Fruit fly (Drosophila melanogaster) whole organism, embryonic: Measurements from ENCODE around the gene Shc.

ENCODE experiments used
- Abd-B ChIP-seq: fragments of 200-800 bp; sonication (Bioruptor generic); optimal IDR thresholded peaks from 2 replicates; lab custom pipeline; 2018; ENCODE audit warnings: missing biosample characterization, mild to moderate bottlenecking, missing genetic modification characterization, moderate library complexity
- Aef1 ChIP-seq: fragments of 200-800 bp; sonication (Bioruptor generic); IDR thresholded peaks from 3 replicates; pipeline ENCODE4 v1.3.6; 2022; ENCODE audit warnings: missing biosample characterization, missing genetic modification characterization
- Atf-2 ChIP-seq: fragments of 200-800 bp; sonication (Bioruptor generic); optimal IDR thresholded peaks from 2 replicates; lab custom pipeline; 2016; ENCODE audit warnings: missing biosample characterization, missing genetic modification characterization
- CG10366 ChIP-seq: fragments of 200-800 bp; sonication (Bioruptor generic); IDR thresholded peaks from 2 replicates; pipeline ENCODE4 v1.3.6; 2022; ENCODE audit warnings: missing biosample characterization, missing genetic modification characterization
- CG13424 ChIP-seq: fragments of 200-800 bp; sonication (Bioruptor generic); optimal IDR thresholded peaks from 2 replicates; lab custom pipeline; 2019; ENCODE audit warnings: missing biosample characterization, mild to moderate bottlenecking, missing genetic modification characterization, moderate library complexity
- CG1602 ChIP-seq: fragments of 200-800 bp; sonication (Bioruptor generic); optimal IDR thresholded peaks from 3 replicates; lab custom pipeline; 2016; ENCODE audit warnings: missing biosample characterization, missing genetic modification characterization
- CG16863 ChIP-seq: fragments of 200-800 bp; sonication (Bioruptor generic); optimal IDR thresholded peaks from 3 replicates; lab custom pipeline; 2016; ENCODE audit warnings: missing biosample characterization, missing genetic modification characterization
- CG17568 ChIP-seq: fragments of 200-800 bp; sonication (Bioruptor generic); optimal IDR thresholded peaks from 2 replicates; lab custom pipeline; 2018; ENCODE audit warnings: missing biosample characterization, mild to moderate bottlenecking, missing genetic modification characterization, moderate library complexity
- CG2199 ChIP-seq: fragments of 200-800 bp; sonication (Bioruptor generic); IDR thresholded peaks from 3 replicates; pipeline ENCODE4 v1.3.6; 2022; ENCODE audit warnings: missing biosample characterization, missing genetic modification characterization
- CG2678 ChIP-seq: fragments of 200-800 bp; sonication (Bioruptor generic); optimal IDR thresholded peaks from 3 replicates; lab custom pipeline; 2019; ENCODE audit warnings: missing biosample characterization, mild to moderate bottlenecking, missing genetic modification characterization, moderate library complexity
- CG2875 ChIP-seq: fragments of 200-800 bp; sonication (Bioruptor generic); optimal IDR thresholded peaks from 2 replicates; lab custom pipeline; 2017; ENCODE audit warnings: missing biosample characterization, mild to moderate bottlenecking, missing genetic modification characterization, missing genetic modification reagents
- CG34376 ChIP-seq: fragments of 200-800 bp; sonication (Bioruptor generic); optimal IDR thresholded peaks from 2 replicates; lab custom pipeline; 2018; ENCODE audit warnings: missing biosample characterization, mild to moderate bottlenecking, missing genetic modification characterization
- CG3847 ChIP-seq: fragments of 200-800 bp; sonication (Bioruptor generic); IDR thresholded peaks from 2 replicates; pipeline ENCODE4 v1.3.6; 2022; ENCODE audit warnings: missing biosample characterization, missing genetic modification characterization
- CG4328 ChIP-seq: fragments of 200-800 bp; sonication (Bioruptor generic); optimal IDR thresholded peaks from 3 replicates; lab custom pipeline; 2017; ENCODE audit warnings: missing biosample characterization, missing genetic modification reagents, missing genetic modification characterization
- CG4707 ChIP-seq: fragments of 200-800 bp; sonication (Bioruptor generic); optimal IDR thresholded peaks from 2 replicates; lab custom pipeline; 2018; ENCODE audit warnings: missing biosample characterization, mild to moderate bottlenecking, missing genetic modification characterization, moderate library complexity
- CG6254 ChIP-seq: fragments of 200-800 bp; sonication (Bioruptor generic); optimal IDR thresholded peaks from 3 replicates; lab custom pipeline; 2017; ENCODE audit warnings: mild to moderate bottlenecking, missing biosample characterization, missing genetic modification reagents, missing genetic modification characterization
- CG8478 ChIP-seq: fragments of >200 bp; optimal IDR thresholded peaks from 2 replicates; lab custom pipeline; 2018
- CG9876 ChIP-seq: fragments of 200-800 bp; sonication (Bioruptor generic); optimal IDR thresholded peaks from 2 replicates; lab custom pipeline; 2016; ENCODE audit warnings: missing biosample characterization, missing genetic modification characterization
- CrebB ChIP-seq: fragments of 200-800 bp; sonication (Bioruptor generic); optimal IDR thresholded peaks from 3 replicates; lab custom pipeline; 2018; ENCODE audit warnings: missing biosample characterization, mild to moderate bottlenecking, missing genetic modification characterization
- Deaf1 ChIP-seq: fragments of 200-800 bp; optimal IDR thresholded peaks from 3 replicates; lab custom pipeline; 2019; ENCODE audit warnings: missing biosample characterization, mild to moderate bottlenecking, missing genetic modification characterization, moderate library complexity
- Dfd ChIP-seq, 2 experiments: fragments of >200 bp; optimal IDR thresholded peaks; 2 replicates each; lab custom pipeline; 2017; ENCODE audit warnings: missing biosample characterization in 2 of 2, missing genetic modification characterization in 2 of 2
- Doc3 ChIP-seq: fragments of 200-800 bp; sonication (Bioruptor generic); IDR thresholded peaks from 3 replicates; pipeline ENCODE4 v1.3.6; 2022; ENCODE audit warnings: missing biosample characterization, missing genetic modification characterization; ENCODE audit not compliant: partially characterized antibody
- Hr78 ChIP-seq, 2 experiments: fragments of 200-800 bp in 1 of 2; fragments of >200 bp in 1 of 2; sonication (Bioruptor generic) in 1 of 2; optimal IDR thresholded peaks; 2 replicates each; lab custom pipeline; 2017 to 2019; ENCODE audit warnings: missing biosample characterization in 2 of 2, missing genetic modification characterization in 2 of 2, mild to moderate bottlenecking in 1 of 2, moderate library complexity in 1 of 2
- Lpt ChIP-seq: fragments of >200 bp; optimal IDR thresholded peaks from 2 replicates; lab custom pipeline; 2018; ENCODE audit warnings: missing biosample characterization, missing genetic modification characterization
- Pdp1 ChIP-seq, 2 experiments: fragments of 200-800 bp; sonication (Bioruptor generic); optimal IDR thresholded peaks; 3 replicates each; lab custom pipeline; 2016; ENCODE audit warnings: missing biosample characterization in 2 of 2, missing genetic modification characterization in 2 of 2, mild to moderate bottlenecking in 1 of 2, moderate library complexity in 1 of 2
- Rfx ChIP-seq: fragments of 200-800 bp; sonication (Bioruptor generic); IDR thresholded peaks from 2 replicates; pipeline ENCODE4 v1.3.6; 2022; ENCODE audit warnings: missing biosample characterization, missing genetic modification characterization
- Rx ChIP-seq: fragments of 200-800 bp; sonication (Bioruptor generic); IDR thresholded peaks from 2 replicates; pipeline ENCODE4 v1.3.6; 2022; ENCODE audit warnings: missing biosample characterization, missing genetic modification characterization
- Usf ChIP-seq: fragments of 200-800 bp; sonication (Bioruptor generic); optimal IDR thresholded peaks from 2 replicates; lab custom pipeline; 2017; ENCODE audit warnings: missing genotype, missing biosample characterization, missing genetic modification characterization
- Vsx1 ChIP-seq: fragments of 200-800 bp; sonication (Bioruptor generic); optimal IDR thresholded peaks from 2 replicates; lab custom pipeline; 2017; ENCODE audit warnings: missing biosample characterization, mild to moderate bottlenecking, missing genetic modification characterization, missing genetic modification reagents
- amos ChIP-seq: fragments of 200-800 bp; sonication (Bioruptor generic); IDR thresholded peaks from 2 replicates; pipeline ENCODE4 v1.3.6; 2022; ENCODE audit warnings: missing biosample characterization, missing genetic modification characterization; ENCODE audit not compliant: partially characterized antibody
- ase ChIP-seq: fragments of 200-800 bp; sonication (Bioruptor generic); IDR thresholded peaks from 3 replicates; pipeline ENCODE4 v1.3.6; 2022; ENCODE audit warnings: missing biosample characterization, missing genetic modification characterization
- br ChIP-seq: fragments of >200 bp; optimal IDR thresholded peaks from 2 replicates; lab custom pipeline; 2017
- caup ChIP-seq: fragments of 200-800 bp; sonication (Bioruptor generic); optimal IDR thresholded peaks from 3 replicates; lab custom pipeline; 2017; ENCODE audit warnings: missing biosample characterization, mild to moderate bottlenecking, missing genetic modification characterization, moderate library complexity; ENCODE audit not compliant: severe bottlenecking
- corto ChIP-seq: fragments of 200-800 bp; sonication (Bioruptor generic); optimal IDR thresholded peaks from 2 replicates; lab custom pipeline; 2016; ENCODE audit warnings: missing biosample characterization, mild to moderate bottlenecking, missing genetic modification characterization, moderate library complexity
- cwo ChIP-seq: fragments of 200-800 bp; sonication (Bioruptor generic); optimal IDR thresholded peaks from 3 replicates; lab custom pipeline; 2017; ENCODE audit warnings: missing biosample characterization, missing genetic modification characterization, mild to moderate bottlenecking, moderate library complexity, missing genetic modification reagents
- dan ChIP-seq: fragments of 200-800 bp; sonication (Bioruptor generic); IDR thresholded peaks from 2 replicates; pipeline ENCODE4 v1.3.6; 2022; ENCODE audit warnings: missing biosample characterization, missing genetic modification characterization
- dmrt11E ChIP-seq: fragments of 200-800 bp; sonication (Bioruptor generic); optimal IDR thresholded peaks from 3 replicates; lab custom pipeline; 2018; ENCODE audit warnings: missing biosample characterization, mild to moderate bottlenecking, missing genetic modification characterization, moderate library complexity
- dmrt99B ChIP-seq: fragments of 200-800 bp; sonication (Bioruptor generic); optimal IDR thresholded peaks from 2 replicates; lab custom pipeline; 2018; ENCODE audit warnings: missing biosample characterization, mild to moderate bottlenecking, missing genetic modification characterization, moderate library complexity
- exex ChIP-seq: fragments of 200-800 bp; sonication (Bioruptor generic); optimal IDR thresholded peaks from 4 replicates; lab custom pipeline; 2018; ENCODE audit warnings: missing biosample characterization, mild to moderate bottlenecking, missing genetic modification characterization, moderate library complexity
- gce ChIP-seq: fragments of 200-800 bp; sonication (Bioruptor generic); IDR thresholded peaks from 3 replicates; pipeline ENCODE4 v1.3.6; 2022; ENCODE audit warnings: missing biosample characterization, missing genetic modification characterization
- kni ChIP-seq: fragments of 200-800 bp; sonication (Bioruptor generic); optimal IDR thresholded peaks from 3 replicates; lab custom pipeline; 2017; ENCODE audit warnings: mild to moderate bottlenecking, missing biosample characterization, missing genetic modification reagents, missing genetic modification characterization
- knrl ChIP-seq: fragments of 200-800 bp; sonication (Bioruptor generic); IDR thresholded peaks from 3 replicates; pipeline ENCODE4 v1.3.6; 2022; ENCODE audit warnings: missing biosample characterization, missing genetic modification characterization; ENCODE audit not compliant: partially characterized antibody
- odd ChIP-seq: fragments of 200-800 bp; sonication (Bioruptor generic); optimal IDR thresholded peaks from 2 replicates; lab custom pipeline; 2017; ENCODE audit warnings: missing biosample characterization, mild to moderate bottlenecking, missing genetic modification characterization
- p53 ChIP-seq: fragments of 200-800 bp; sonication (Bioruptor generic); optimal IDR thresholded peaks from 2 replicates; lab custom pipeline; 2016; ENCODE audit warnings: missing biosample characterization, missing genetic modification characterization
- sc ChIP-seq, 3 experiments: fragments of >200 bp in 2 of 3; fragments of 200-800 bp in 1 of 3; sonication (Bioruptor generic) in 1 of 3; optimal IDR thresholded peaks; 2 replicates in 2 of 3; 3 replicates in 1 of 3; lab custom pipeline; 2017; ENCODE audit warnings: mild to moderate bottlenecking in 1 of 3, missing biosample characterization in 1 of 3, missing genetic modification characterization in 1 of 3, missing genetic modification reagents in 1 of 3
- sqz ChIP-seq: fragments of 200-800 bp; sonication (Bioruptor generic); optimal IDR thresholded peaks from 3 replicates; lab custom pipeline; 2018; ENCODE audit warnings: missing biosample characterization, mild to moderate bottlenecking, missing genetic modification characterization
- toy ChIP-seq: fragments of 200-800 bp; sonication (Bioruptor generic); IDR thresholded peaks from 2 replicates; pipeline ENCODE4 v1.3.6; 2022; ENCODE audit warnings: missing biosample characterization, missing genetic modification characterization
- trem ChIP-seq: fragments of 200-800 bp; optimal IDR thresholded peaks from 3 replicates; lab custom pipeline; 2019; ENCODE audit warnings: missing biosample characterization, mild to moderate bottlenecking, missing genetic modification characterization, moderate library complexity
- tup ChIP-seq: fragments of 200-800 bp; sonication (Bioruptor generic); optimal IDR thresholded peaks from 2 replicates; lab custom pipeline; 2016; ENCODE audit warnings: missing biosample characterization, mild to moderate bottlenecking, missing genetic modification characterization, moderate library complexity

Gene Shc

dm6 chr3L:9447239-9447777 is 20.5 kb downstream of the Shc start (continued):
- no peak for TF ChIP-seq CG10366
- TF ChIP-seq Lpt (GFP tag; lab: Kevin White, UChicago), result no peak
- no peak for TF ChIP-seq dmrt11E
- no peak for TF ChIP-seq p53 (GFP tag; lab: Kevin White, UChicago)
- no peak for TF ChIP-seq trem (tag; lab: Kevin White, UChicago)
- no peak for TF ChIP-seq Vsx1 (GFP tag; lab: Kevin White, UChicago)
- TF ChIP-seq Rx, result peak; percentile 29; the same call in 1 of the 2 replicates
- TF ChIP-seq CG4328 (GFP tag; lab: Kevin White, UChicago), result no peak
- TF ChIP-seq toy (GFP tag; lab: Robert Waterston, UW), result no peak
- no peak for TF ChIP-seq amos (GFP tag; lab: Robert Waterston, UW)
- TF ChIP-seq CG2678 (tag; lab: Kevin White, UChicago), result peak; percentile 19
- no peak for TF ChIP-seq CG9876
- TF ChIP-seq CG6254 (GFP tag; lab: Kevin White, UChicago), result no peak
- TF ChIP-seq odd (GFP tag; lab: Kevin White, UChicago), result no peak
- no peak for TF ChIP-seq dan (GFP tag; lab: Robert Waterston, UW)
- TF ChIP-seq sc (optimal IDR thresholded peaks at IDR 0.05; lab: Kevin White, UChicago), result no peak
- no peak for TF ChIP-seq sc (GFP tag; optimal IDR thresholded peaks at IDR 0.05; lab: Kevin White, UChicago)
- TF ChIP-seq CG13424 (tag; lab: Kevin White, UChicago), result no peak
- no peak for TF ChIP-seq br (lab: Kevin White, UChicago)
- TF ChIP-seq CG34376 (GFP tag; lab: Kevin White, UChicago), result peak; percentile 79
- no peak for TF ChIP-seq Deaf1 (tag; lab: Kevin White, UChicago)
- TF ChIP-seq kni (GFP tag; lab: Kevin White, UChicago), result no peak
- TF ChIP-seq gce (GFP tag; lab: Robert Waterston, UW), result no peak
- peak; percentile 38 for TF ChIP-seq Rfx (GFP tag; lab: Robert Waterston, UW)
- TF ChIP-seq tup (GFP tag; lab: Kevin White, UChicago), result no peak
- no peak for TF ChIP-seq CG17568 (GFP tag; lab: Kevin White, UChicago)
- TF ChIP-seq corto (GFP tag; lab: Kevin White, UChicago), result peak; percentile 2
- no peak for TF ChIP-seq CrebB (tag; lab: Kevin White, UChicago)
- TF ChIP-seq sqz (GFP tag; lab: Kevin White, UChicago), result peak; percentile 28
- peak; percentile 6 for TF ChIP-seq Abd-B
- TF ChIP-seq exex (tag; lab: Kevin White, UChicago), result peak; percentile 90
- peak; percentile 62; the same call in 2 of the 3 replicates for TF ChIP-seq Aef1 (GFP tag; lab: Robert Waterston, UW)
- no peak for TF ChIP-seq Dfd (GFP tag; optimal IDR thresholded peaks at IDR 0.05; lab: Kevin White, UChicago)
- no peak for TF ChIP-seq ase (GFP tag; lab: Robert Waterston, UW)
- no peak for TF ChIP-seq knrl (GFP tag; lab: Robert Waterston, UW)
- TF ChIP-seq Doc3 (GFP tag; lab: Robert Waterston, UW), result no peak
- no peak for TF ChIP-seq CG16863 (GFP tag; lab: Kevin White, UChicago)
- peak; percentile 36 for TF ChIP-seq caup (GFP tag; lab: Kevin White, UChicago)
- TF ChIP-seq CG1602, result no peak
- no peak for TF ChIP-seq CG3847 (GFP tag; lab: Robert Waterston, UW)
- no peak for TF ChIP-seq Usf (GFP tag; lab: Kevin White, UChicago)
- TF ChIP-seq Atf-2 (GFP tag; lab: Kevin White, UChicago), result no peak
- no peak for TF ChIP-seq CG8478 (lab: Kevin White, UChicago)
- no peak for TF ChIP-seq CG4707 (GFP tag; lab: Kevin White, UChicago)
- TF ChIP-seq dmrt99B (tag; lab: Kevin White, UChicago), result no peak
- TF ChIP-seq cwo (GFP tag; lab: Kevin White, UChicago), result peak; percentile 22
- TF ChIP-seq Pdp1 (GFP tag; optimal IDR thresholded peaks at IDR 0.05; lab: Kevin White, UChicago), result peak in 1 of 2 experiments; percentile 93
- 0 out of 3 replicates have a peak, but pooled peaks have one; percentile 8 for TF ChIP-seq CG2199
- TF ChIP-seq CG2875 (GFP tag; lab: Kevin White, UChicago), result no peak
- peak in 1 of 2 experiments; percentile 44 for TF ChIP-seq Hr78 (GFP tag; optimal IDR thresholded peaks at IDR 0.05; lab: Kevin White, UChicago)
